Worm (Caenorhabditis elegans) whole organism, L3 larva: ENCODE measurements around the gene lido-10.

Experiments used
- egl-27 ChIP-seq: sonication (generic microtip); optimal IDR thresholded peaks from 4 replicates; lab custom pipeline; 2017; ENCODE audit warnings: missing biosample characterization, missing genetic modification reagents, missing genetic modification characterization
- egl-5 ChIP-seq: fragments of 150-350 bp; optimal IDR thresholded peaks from 2 replicates; lab custom pipeline; 2017; ENCODE audit warnings: missing biosample characterization, missing genetic modification reagents, missing genetic modification characterization, inconsistent platforms
- fkh-10 ChIP-seq: sonication (generic microtip); optimal IDR thresholded peaks from 2 replicates; lab custom pipeline; 2017; ENCODE audit warnings: missing biosample characterization, missing genetic modification reagents, missing genetic modification characterization
- nhr-12 ChIP-seq: fragments of 150-350 bp; optimal IDR thresholded peaks from 2 replicates; lab custom pipeline; 2014; ENCODE audit warnings: missing biosample characterization, missing genetic modification characterization
- nhr-237 ChIP-seq: fragments of 150-350 bp; optimal IDR thresholded peaks from 2 replicates; lab custom pipeline; 2014; ENCODE audit warnings: missing biosample characterization, missing genetic modification characterization
- snpc-4 ChIP-seq: fragments of 150-350 bp; optimal IDR thresholded peaks from 2 replicates; lab custom pipeline; 2014; ENCODE audit warnings: missing biosample characterization, missing genetic modification characterization
- unc-62 ChIP-seq: fragments of 150-350 bp; sonication (generic microtip); optimal IDR thresholded peaks from 4 replicates; lab custom pipeline; 2014; ENCODE audit warnings: missing biosample characterization, missing genetic modification reagents, missing genetic modification characterization

- TF ChIP-seq egl-27 (tag; lab: Kevin White, UChicago) (no peak), fkh-10 (GFP tag; lab: Kevin White, UChicago) (no peak), nhr-12 (tag; lab: Kevin White, UChicago) (no peak), snpc-4 (no peak), unc-62 (no peak), nhr-237 (no peak), egl-5 (tag; lab: Kevin White, UChicago) (no peak)
These were observed 7.5 kb upstream of the lido-10 start for ce11 chrII:2994590-2995392.
